Fruit fly (Drosophila melanogaster) whole organism, embryonic: ENCODE data around the gene CG6409.

Source experiments
- Asciz ChIP-seq: fragments of 200-800 bp; sonication (Bioruptor generic); optimal IDR thresholded peaks from 2 replicates; lab custom pipeline; 2017; ENCODE audit warnings: missing biosample characterization, mild to moderate bottlenecking, missing genetic modification characterization, missing genetic modification reagents
- Bteb2 ChIP-seq: fragments of 200-800 bp; sonication (Bioruptor generic); optimal IDR thresholded peaks from 2 replicates; lab custom pipeline; 2016; ENCODE audit warnings: missing biosample characterization, missing genetic modification characterization
- CG10979 ChIP-seq: fragments of 200-800 bp; sonication (Bioruptor generic); optimal IDR thresholded peaks from 2 replicates; lab custom pipeline; 2018; ENCODE audit warnings: missing biosample characterization, mild to moderate bottlenecking, missing genetic modification characterization, moderate library complexity
- CG11723 ChIP-seq: fragments of 200-800 bp; sonication (Bioruptor generic); optimal IDR thresholded peaks from 2 replicates; lab custom pipeline; 2017; ENCODE audit warnings: missing biosample characterization, mild to moderate bottlenecking, missing genetic modification characterization
- CG1233 ChIP-seq: fragments of 200-800 bp; sonication (Bioruptor generic); optimal IDR thresholded peaks from 4 replicates; lab custom pipeline; 2018; ENCODE audit warnings: missing biosample characterization, mild to moderate bottlenecking, missing genetic modification characterization
- CG12391 ChIP-seq: fragments of 200-800 bp; sonication (Bioruptor generic); optimal IDR thresholded peaks from 3 replicates; lab custom pipeline; 2018; ENCODE audit warnings: missing biosample characterization, mild to moderate bottlenecking, missing genetic modification characterization, moderate library complexity
- CG13624 ChIP-seq: fragments of 200-800 bp; sonication (Bioruptor generic); optimal IDR thresholded peaks from 2 replicates; lab custom pipeline; 2016; ENCODE audit warnings: missing biosample characterization, missing genetic modification characterization
- CG14710 ChIP-seq: fragments of 200-800 bp; sonication (Bioruptor generic); optimal IDR thresholded peaks from 3 replicates; lab custom pipeline; 2019; ENCODE audit warnings: missing biosample characterization, mild to moderate bottlenecking, missing genetic modification characterization, moderate library complexity
- CG15269 ChIP-seq: fragments of 200-800 bp; sonication (Bioruptor generic); optimal IDR thresholded peaks from 2 replicates; lab custom pipeline; 2018; ENCODE audit warnings: missing biosample characterization, mild to moderate bottlenecking, missing genetic modification characterization, moderate library complexity
- CG1529 ChIP-seq: fragments of 200-800 bp; sonication (Bioruptor generic); optimal IDR thresholded peaks from 3 replicates; lab custom pipeline; 2018; ENCODE audit warnings: missing biosample characterization, missing genetic modification characterization
- CG17385 ChIP-seq: fragments of 200-800 bp; sonication (Bioruptor generic); optimal IDR thresholded peaks from 3 replicates; lab custom pipeline; 2018; ENCODE audit warnings: missing biosample characterization, mild to moderate bottlenecking, missing genetic modification characterization
- CG18262 ChIP-seq: fragments of 200-800 bp; optimal IDR thresholded peaks from 3 replicates; lab custom pipeline; 2019; ENCODE audit warnings: missing biosample characterization, mild to moderate bottlenecking, missing genetic modification characterization, moderate library complexity
- CG2199 ChIP-seq: fragments of 200-800 bp; sonication (Bioruptor generic); IDR thresholded peaks from 3 replicates; pipeline ENCODE4 v1.3.6; 2022; ENCODE audit warnings: missing biosample characterization, missing genetic modification characterization
- CG3163 ChIP-seq: fragments of 200-800 bp; sonication (Bioruptor generic); optimal IDR thresholded peaks from 3 replicates; lab custom pipeline; 2016; ENCODE audit warnings: missing biosample characterization, missing genetic modification characterization
- CG4424 ChIP-seq: fragments of 200-800 bp; sonication (Bioruptor generic); optimal IDR thresholded peaks from 3 replicates; lab custom pipeline; 2016; ENCODE audit warnings: missing biosample characterization, missing genetic modification characterization
- CG4820 ChIP-seq: fragments of 200-800 bp; sonication (Bioruptor generic); optimal IDR thresholded peaks from 3 replicates; lab custom pipeline; 2016; ENCODE audit warnings: missing biosample characterization, missing genetic modification characterization
- CG6813 ChIP-seq: fragments of 200-800 bp; sonication (Bioruptor generic); optimal IDR thresholded peaks from 2 replicates; lab custom pipeline; 2017; ENCODE audit warnings: missing biosample characterization, missing genetic modification characterization, mild to moderate bottlenecking, moderate library complexity, missing genetic modification reagents
- CG7839 ChIP-seq: fragments of 200-800 bp; sonication (Bioruptor generic); optimal IDR thresholded peaks from 3 replicates; lab custom pipeline; 2018; ENCODE audit warnings: missing biosample characterization, mild to moderate bottlenecking, missing genetic modification characterization, moderate library complexity
- CG7963 ChIP-seq: fragments of 200-800 bp; sonication (Bioruptor generic); IDR thresholded peaks from 3 replicates; pipeline ENCODE4 v1.3.6; 2022; ENCODE audit warnings: missing biosample characterization, missing genetic modification characterization; ENCODE audit not compliant: partially characterized antibody
- CG9727 ChIP-seq: fragments of 200-800 bp; sonication (Bioruptor generic); optimal IDR thresholded peaks from 3 replicates; lab custom pipeline; 2017; ENCODE audit warnings: missing biosample characterization, mild to moderate bottlenecking, missing genetic modification characterization
- Chrac-16 ChIP-seq: fragments of 200-800 bp; sonication (Bioruptor generic); optimal IDR thresholded peaks from 3 replicates; lab custom pipeline; 2016; ENCODE audit warnings: missing biosample characterization, missing genetic modification characterization
- CoRest ChIP-seq: fragments of 200-800 bp; sonication (Bioruptor generic); optimal IDR thresholded peaks from 3 replicates; lab custom pipeline; 2018; ENCODE audit warnings: missing biosample characterization, mild to moderate bottlenecking, missing genetic modification characterization, moderate library complexity
- Fer2 ChIP-seq: fragments of 200-800 bp; sonication (Bioruptor generic); optimal IDR thresholded peaks from 2 replicates; lab custom pipeline; 2018; ENCODE audit warnings: missing biosample characterization, mild to moderate bottlenecking, missing genetic modification characterization, moderate library complexity
- Fer3 ChIP-seq: fragments of 200-800 bp; sonication (Bioruptor generic); optimal IDR thresholded peaks from 2 replicates; lab custom pipeline; 2018; ENCODE audit warnings: missing biosample characterization, mild to moderate bottlenecking, missing genetic modification characterization, moderate library complexity
- HHEX ChIP-seq: fragments of 200-800 bp; sonication (Bioruptor generic); optimal IDR thresholded peaks from 3 replicates; lab custom pipeline; 2017; ENCODE audit warnings: missing biosample characterization, mild to moderate bottlenecking, missing genetic modification characterization, missing genetic modification reagents
- Hr51 ChIP-seq, 2 experiments: fragments of 200-800 bp; sonication (Bioruptor generic); optimal IDR thresholded peaks; 2 replicates in 1 of 2; 3 replicates in 1 of 2; lab custom pipeline; 2016 to 2018; ENCODE audit warnings: missing biosample characterization in 2 of 2, missing genetic modification characterization in 2 of 2, mild to moderate bottlenecking in 1 of 2, moderate library complexity in 1 of 2
- Oli ChIP-seq: fragments of 200-800 bp; sonication (Bioruptor generic); optimal IDR thresholded peaks from 2 replicates; lab custom pipeline; 2018; ENCODE audit warnings: missing biosample characterization, mild to moderate bottlenecking, missing genetic modification characterization, moderate library complexity
- Tbp ChIP-seq: fragments of >200 bp; optimal IDR thresholded peaks from 2 replicates; lab custom pipeline; 2018; ENCODE audit warnings: missing biosample characterization, missing genetic modification characterization
- ac ChIP-seq: fragments of 200-800 bp; sonication (Bioruptor generic); optimal IDR thresholded peaks from 3 replicates; lab custom pipeline; 2017; ENCODE audit warnings: missing biosample characterization, mild to moderate bottlenecking, missing genetic modification characterization
- chif ChIP-seq, 2 experiments: fragments of 200-800 bp; sonication (Bioruptor generic); optimal IDR thresholded peaks; 3 replicates each; lab custom pipeline; 2016; ENCODE audit warnings: missing biosample characterization in 2 of 2, missing genetic modification characterization in 2 of 2
- corto ChIP-seq: fragments of 200-800 bp; sonication (Bioruptor generic); optimal IDR thresholded peaks from 2 replicates; lab custom pipeline; 2016; ENCODE audit warnings: missing biosample characterization, mild to moderate bottlenecking, missing genetic modification characterization, moderate library complexity
- cwo ChIP-seq: fragments of 200-800 bp; sonication (Bioruptor generic); optimal IDR thresholded peaks from 3 replicates; lab custom pipeline; 2017; ENCODE audit warnings: missing biosample characterization, missing genetic modification characterization, mild to moderate bottlenecking, moderate library complexity, missing genetic modification reagents
- dm ChIP-seq: fragments of 200-800 bp; sonication (Bioruptor generic); optimal IDR thresholded peaks from 3 replicates; lab custom pipeline; 2016; ENCODE audit warnings: missing biosample characterization, missing genetic modification characterization
- dmrt99B ChIP-seq: fragments of 200-800 bp; sonication (Bioruptor generic); optimal IDR thresholded peaks from 2 replicates; lab custom pipeline; 2018; ENCODE audit warnings: missing biosample characterization, mild to moderate bottlenecking, missing genetic modification characterization, moderate library complexity
- dysf ChIP-seq: fragments of 200-800 bp; sonication (Bioruptor generic); IDR thresholded peaks from 3 replicates; pipeline ENCODE4 v1.3.6; 2022; ENCODE audit warnings: missing biosample characterization, missing genetic modification characterization
- fd96Cb ChIP-seq: fragments of 200-800 bp; sonication (Bioruptor generic); optimal IDR thresholded peaks from 2 replicates; lab custom pipeline; 2018; ENCODE audit warnings: missing biosample characterization, mild to moderate bottlenecking, missing genetic modification characterization, moderate library complexity
- ftz-f1 ChIP-seq: fragments of 200-800 bp; sonication (Bioruptor generic); optimal IDR thresholded peaks from 2 replicates; lab custom pipeline; 2016; ENCODE audit warnings: missing biosample characterization, missing genetic modification characterization
- hbn ChIP-seq: fragments of 200-800 bp; sonication (Bioruptor generic); IDR thresholded peaks from 2 replicates; pipeline ENCODE4 v1.3.6; 2022; ENCODE audit warnings: missing biosample characterization, missing genetic modification characterization; ENCODE audit not compliant: partially characterized antibody
- hkb ChIP-seq, 2 experiments: fragments of 200-800 bp in 1 of 2; fragments of >200 bp in 1 of 2; sonication (Bioruptor generic) in 1 of 2; IDR thresholded peaks in 1 of 2; optimal IDR thresholded peaks in 1 of 2; 2 replicates each; pipeline versions ENCODE4 v1.3.6 to Lab custom; 2017 to 2022; ENCODE audit warnings: missing biosample characterization in 1 of 2, missing genetic modification characterization in 1 of 2
- lmd ChIP-seq: fragments of 200-800 bp; sonication (Bioruptor generic); IDR thresholded peaks from 2 replicates; pipeline ENCODE4 v1.3.6; 2022; ENCODE audit warnings: missing biosample characterization, missing genetic modification characterization
- lov ChIP-seq, 2 experiments: fragments of 200-800 bp in 1 of 2; fragments of >200 bp in 1 of 2; sonication (Bioruptor generic) in 1 of 2; IDR thresholded peaks in 1 of 2; optimal IDR thresholded peaks in 1 of 2; 2 replicates in 1 of 2; 3 replicates in 1 of 2; pipeline versions ENCODE4 v1.3.6 to Lab custom; 2017 to 2022; ENCODE audit warnings: missing biosample characterization in 1 of 2, missing genetic modification characterization in 1 of 2
- maf-S ChIP-seq: fragments of 200-800 bp; sonication (Bioruptor generic); optimal IDR thresholded peaks from 2 replicates; lab custom pipeline; 2016; ENCODE audit warnings: missing biosample characterization, missing genetic modification characterization
- odd ChIP-seq: fragments of 200-800 bp; sonication (Bioruptor generic); optimal IDR thresholded peaks from 2 replicates; lab custom pipeline; 2017; ENCODE audit warnings: missing biosample characterization, mild to moderate bottlenecking, missing genetic modification characterization
- pnt ChIP-seq: fragments of 200-800 bp; sonication (Bioruptor generic); optimal IDR thresholded peaks from 3 replicates; lab custom pipeline; 2016; ENCODE audit warnings: missing biosample characterization, missing genetic modification characterization
- prd ChIP-seq, 3 experiments: fragments of >200 bp in 2 of 3; fragments of 200-800 bp in 1 of 3; sonication (Bioruptor generic) in 1 of 3; optimal IDR thresholded peaks in 2 of 3; IDR thresholded peaks in 1 of 3; 2 replicates in 2 of 3; 3 replicates in 1 of 3; pipeline versions ENCODE4 v1.3.6 to Lab custom; 2017 to 2022; ENCODE audit warnings: missing biosample characterization in 1 of 3, missing genetic modification characterization in 1 of 3
- slp2 ChIP-seq: fragments of 200-800 bp; sonication (Bioruptor generic); optimal IDR thresholded peaks from 2 replicates; lab custom pipeline; 2016; ENCODE audit warnings: missing biosample characterization, missing genetic modification characterization
- sug ChIP-seq: fragments of 200-800 bp; optimal IDR thresholded peaks from 2 replicates; lab custom pipeline; 2019; ENCODE audit warnings: missing biosample characterization, mild to moderate bottlenecking, missing genetic modification characterization, moderate library complexity
- trem ChIP-seq: fragments of 200-800 bp; optimal IDR thresholded peaks from 3 replicates; lab custom pipeline; 2019; ENCODE audit warnings: missing biosample characterization, mild to moderate bottlenecking, missing genetic modification characterization, moderate library complexity

Gene CG6409

dm6 chr3L:10843273-10843672 lies 38.9 kb downstream of the CG6409 start (continued):
- TF ChIP-seq CG13624 (no peak), maf-S (no peak), CG2199 (GFP tag; lab: Robert Waterston, UW) (no peak), CG11723 (GFP tag; lab: Kevin White, UChicago) (peak; percentile 47), hbn (GFP tag; lab: Robert Waterston, UW) (no peak), Fer3 (tag; lab: Kevin White, UChicago) (peak; percentile 10), sug (tag; lab: Kevin White, UChicago) (peak; percentile 2), Asciz (GFP tag; lab: Kevin White, UChicago) (peak; percentile 63), ftz-f1 (GFP tag; lab: Kevin White, UChicago) (no peak), HHEX (GFP tag; lab: Kevin White, UChicago) (peak; percentile 38), CG4820 (GFP tag; lab: Kevin White, UChicago) (peak; percentile 47), dmrt99B (tag; lab: Kevin White, UChicago) (peak; percentile 72), slp2 (GFP tag; lab: Kevin White, UChicago) (no peak), pnt (GFP tag; lab: Kevin White, UChicago) (no peak), CG3163 (no peak), Hr51 (GFP tag; optimal IDR thresholded peaks at IDR 0.05; lab: Kevin White, UChicago) (peak in 1 of 2 experiments; percentile 55), fd96Cb (peak; percentile 75), CoRest (tag; lab: Kevin White, UChicago) (peak; percentile 77), dm (GFP tag; lab: Kevin White, UChicago) (no peak), CG15269 (peak; percentile 42), CG17385 (peak; percentile 49), CG4424 (GFP tag; lab: Kevin White, UChicago) (peak; percentile 50), CG7963 (GFP tag; lab: Robert Waterston, UW) (no peak), odd (GFP tag; lab: Kevin White, UChicago) (peak; percentile 44), ac (GFP tag; lab: Kevin White, UChicago) (no peak), Bteb2 (GFP tag; lab: Kevin White, UChicago) (no peak), Tbp (GFP tag; lab: Kevin White, UChicago) (no peak), Chrac-16 (GFP tag; lab: Kevin White, UChicago) (peak; percentile 28), hkb (optimal IDR thresholded peaks at IDR 0.05; lab: Kevin White, UChicago) (no peak), hkb (GFP tag; IDR thresholded peaks at IDR 0.05; lab: Robert Waterston, UW) (no peak), CG18262 (peak; percentile 92), chif (GFP tag; optimal IDR thresholded peaks at IDR 0.05; lab: Kevin White, UChicago) (peak in 1 of 2 experiments; percentile 26), corto (GFP tag; lab: Kevin White, UChicago) (no peak), CG10979 (tag; lab: Kevin White, UChicago) (peak; percentile 90), dysf (GFP tag; lab: Robert Waterston, UW) (peak; percentile 47; the same call in 1 of the 3 replicates), CG1529 (peak; percentile 73), CG7839 (tag; lab: Kevin White, UChicago) (peak; percentile 77), CG14710 (tag; lab: Kevin White, UChicago) (peak; percentile 81), Oli (tag; lab: Kevin White, UChicago) (peak; percentile 58), Fer2 (tag; lab: Kevin White, UChicago) (no peak), lov (optimal IDR thresholded peaks at IDR 0.05; lab: Kevin White, UChicago) (no peak), lov (GFP tag; IDR thresholded peaks at IDR 0.05; lab: Robert Waterston, UW) (no peak), CG9727 (GFP tag; lab: Kevin White, UChicago) (peak; percentile 87), trem (tag; lab: Kevin White, UChicago) (peak; percentile 73), cwo (peak; percentile 6), CG6813 (GFP tag; lab: Kevin White, UChicago) (peak; percentile 72), CG12391 (tag; lab: Kevin White, UChicago) (peak; percentile 76), lmd (GFP tag; lab: Robert Waterston, UW) (peak; percentile 22; the same call in 1 of the 2 replicates), prd (optimal IDR thresholded peaks at IDR 0.05; lab: Kevin White, UChicago) (no peak), prd (GFP tag; IDR thresholded peaks at IDR 0.05; lab: Robert Waterston, UW) (peak; percentile 47; the same call in 2 of the 3 replicates), CG1233 (GFP tag; lab: Kevin White, UChicago) (peak; percentile 11)
